Fruit fly (Drosophila melanogaster) whole organism, prepupa: ENCODE results near the gene RanBP3.
A peak's percentile ranks its signal among the peaks of the same experiment; 100 is the strongest.

Source experiments
- Blimp-1 ChIP-seq: fragments of 200-800 bp; sonication (Bioruptor generic); optimal IDR thresholded peaks from 3 replicates; lab custom pipeline; 2017; ENCODE audit warnings: missing biosample characterization, missing genetic modification characterization, mild to moderate bottlenecking, moderate library complexity, missing genetic modification reagents
- CG10631 ChIP-seq: fragments of 200-800 bp; sonication (Bioruptor generic); optimal IDR thresholded peaks from 2 replicates; lab custom pipeline; 2016; ENCODE audit warnings: missing biosample characterization, missing genetic modification characterization
- CG11294 ChIP-seq: fragments of 200-800 bp; sonication (Bioruptor generic); IDR thresholded peaks from 2 replicates; pipeline ENCODE4 v1.3.6; 2022; ENCODE audit warnings: missing biosample characterization, missing genetic modification characterization
- CG1621 ChIP-seq: fragments of 200-800 bp; sonication (Bioruptor generic); optimal IDR thresholded peaks from 3 replicates; lab custom pipeline; 2018; ENCODE audit warnings: missing biosample characterization, mild to moderate bottlenecking, missing genetic modification characterization
- CG16779 ChIP-seq: fragments of 200-800 bp; sonication (Bioruptor generic); optimal IDR thresholded peaks from 3 replicates; lab custom pipeline; 2017; ENCODE audit warnings: missing biosample characterization, mild to moderate bottlenecking, missing genetic modification characterization
- CG3032 ChIP-seq: fragments of 200-800 bp; optimal IDR thresholded peaks from 2 replicates; lab custom pipeline; 2019; ENCODE audit warnings: missing biosample characterization, mild to moderate bottlenecking, missing genetic modification characterization, moderate library complexity
- CG31627 ChIP-seq: fragments of 200-800 bp; sonication (Bioruptor generic); optimal IDR thresholded peaks from 3 replicates; lab custom pipeline; 2016; ENCODE audit warnings: missing biosample characterization, missing genetic modification characterization
- CG32006 ChIP-seq: fragments of 200-800 bp; sonication (Bioruptor generic); optimal IDR thresholded peaks from 3 replicates; lab custom pipeline; 2017; ENCODE audit warnings: missing biosample characterization, mild to moderate bottlenecking, missing genetic modification characterization
- CG34406 ChIP-seq: fragments of 200-800 bp; sonication (Bioruptor generic); optimal IDR thresholded peaks from 3 replicates; lab custom pipeline; 2016; ENCODE audit warnings: missing biosample characterization, missing genetic modification characterization
- CG3919 ChIP-seq: fragments of 200-800 bp; sonication (Bioruptor generic); optimal IDR thresholded peaks from 3 replicates; lab custom pipeline; 2016; ENCODE audit warnings: missing biosample characterization, missing genetic modification characterization
- CG6163 ChIP-seq: fragments of 200-800 bp; sonication (Bioruptor generic); IDR thresholded peaks from 3 replicates; pipeline ENCODE4 v1.3.6; 2022; ENCODE audit warnings: missing biosample characterization, missing genetic modification characterization
- CG6792 ChIP-seq: fragments of 200-800 bp; sonication (Bioruptor generic); optimal IDR thresholded peaks from 3 replicates; lab custom pipeline; 2016; ENCODE audit warnings: missing biosample characterization, missing genetic modification characterization
- CG6854 ChIP-seq: fragments of 200-800 bp; sonication (Bioruptor generic); optimal IDR thresholded peaks from 2 replicates; lab custom pipeline; 2017; ENCODE audit warnings: missing biosample characterization, mild to moderate bottlenecking, missing genetic modification characterization
- CG7368 ChIP-seq: fragments of 200-800 bp; sonication (Bioruptor generic); optimal IDR thresholded peaks from 3 replicates; lab custom pipeline; 2016; ENCODE audit warnings: missing biosample characterization, missing genetic modification characterization
- CG8119 ChIP-seq: fragments of 200-800 bp; sonication (Bioruptor generic); IDR thresholded peaks from 3 replicates; pipeline ENCODE4 v1.3.6; 2022; ENCODE audit warnings: missing biosample characterization, missing genetic modification characterization
- CG8319 ChIP-seq: fragments of 200-800 bp; sonication (Bioruptor generic); optimal IDR thresholded peaks from 3 replicates; lab custom pipeline; 2016; ENCODE audit warnings: missing biosample characterization, missing genetic modification characterization
- CG8632 ChIP-seq: fragments of 200-800 bp; sonication (Bioruptor generic); optimal IDR thresholded peaks from 3 replicates; lab custom pipeline; 2016; ENCODE audit warnings: missing biosample characterization, missing genetic modification characterization
- CG9139 ChIP-seq: fragments of 200-800 bp; sonication (Bioruptor generic); optimal IDR thresholded peaks from 3 replicates; lab custom pipeline; 2017; ENCODE audit warnings: missing biosample characterization, mild to moderate bottlenecking, missing genetic modification characterization
- Eip93F ChIP-seq: fragments of 200-800 bp; sonication (Bioruptor generic); optimal IDR thresholded peaks from 2 replicates; lab custom pipeline; 2016; ENCODE audit warnings: missing biosample characterization, mild to moderate bottlenecking, missing genetic modification characterization
- Ets21C ChIP-seq: fragments of 200-800 bp; sonication (Bioruptor generic); optimal IDR thresholded peaks from 3 replicates; lab custom pipeline; 2016; ENCODE audit warnings: missing biosample characterization, missing genetic modification characterization
- Ets96B ChIP-seq: fragments of 200-800 bp; optimal IDR thresholded peaks from 2 replicates; lab custom pipeline; 2019; ENCODE audit warnings: missing biosample characterization, mild to moderate bottlenecking, missing genetic modification characterization, moderate library complexity
- Hr38 ChIP-seq: sonication (Bioruptor generic); optimal IDR thresholded peaks from 2 replicates; lab custom pipeline; 2016; ENCODE audit warnings: missing biosample characterization, missing genetic modification characterization
- Hr39 ChIP-seq: fragments of 200-800 bp; sonication (Bioruptor generic); optimal IDR thresholded peaks from 2 replicates; lab custom pipeline; 2016; ENCODE audit warnings: missing biosample characterization, missing genetic modification characterization
- Hr4 ChIP-seq: fragments of 200-800 bp; sonication (Bioruptor generic); optimal IDR thresholded peaks from 3 replicates; lab custom pipeline; 2016; ENCODE audit warnings: missing biosample characterization, missing genetic modification characterization
- Lpt ChIP-seq: fragments of 200-800 bp; sonication (Bioruptor generic); optimal IDR thresholded peaks from 3 replicates; lab custom pipeline; 2016; ENCODE audit warnings: missing biosample characterization, missing genetic modification characterization
- Met ChIP-seq: fragments of 200-800 bp; sonication (Bioruptor generic); optimal IDR thresholded peaks from 3 replicates; lab custom pipeline; 2016; ENCODE audit warnings: missing biosample characterization, missing genetic modification characterization
- OdsH ChIP-seq: fragments of 200-800 bp; sonication (Bioruptor generic); optimal IDR thresholded peaks from 3 replicates; lab custom pipeline; 2016; ENCODE audit warnings: missing biosample characterization, missing genetic modification characterization
- Smox ChIP-seq: fragments of 200-800 bp; sonication (Bioruptor generic); optimal IDR thresholded peaks from 3 replicates; lab custom pipeline; 2016; ENCODE audit warnings: missing biosample characterization, missing genetic modification characterization
- Sox102F ChIP-seq: fragments of 200-800 bp; sonication (Bioruptor generic); optimal IDR thresholded peaks from 2 replicates; lab custom pipeline; 2016; ENCODE audit warnings: missing biosample characterization, mild to moderate bottlenecking, missing genetic modification characterization
- Sox14 ChIP-seq: fragments of 200-800 bp; sonication (Bioruptor generic); optimal IDR thresholded peaks from 3 replicates; lab custom pipeline; 2016; ENCODE audit warnings: missing biosample characterization, missing genetic modification characterization
- Sox15 ChIP-seq: fragments of 200-800 bp; sonication (Bioruptor generic); optimal IDR thresholded peaks from 3 replicates; lab custom pipeline; 2016; ENCODE audit warnings: missing biosample characterization, missing genetic modification characterization
- achi ChIP-seq: fragments of 200-800 bp; sonication (Bioruptor generic); optimal IDR thresholded peaks from 3 replicates; lab custom pipeline; 2016; ENCODE audit warnings: missing biosample characterization, missing genetic modification characterization
- cyc ChIP-seq: fragments of 200-800 bp; sonication (Bioruptor generic); optimal IDR thresholded peaks from 3 replicates; lab custom pipeline; 2016; ENCODE audit warnings: missing biosample characterization, missing genetic modification characterization
- dac ChIP-seq: fragments of 200-800 bp; sonication (Bioruptor generic); optimal IDR thresholded peaks from 2 replicates; lab custom pipeline; 2017; ENCODE audit warnings: missing biosample characterization, mild to moderate bottlenecking, missing genetic modification characterization
- dsx ChIP-seq: fragments of 200-800 bp; optimal IDR thresholded peaks from 3 replicates; lab custom pipeline; 2019; ENCODE audit warnings: missing biosample characterization, mild to moderate bottlenecking, missing genetic modification characterization, moderate library complexity; ENCODE audit not compliant: poor library complexity, severe bottlenecking
- eg ChIP-seq: fragments of 200-800 bp; sonication (Bioruptor generic); IDR thresholded peaks from 3 replicates; pipeline ENCODE4 v1.3.6; 2022; ENCODE audit warnings: missing biosample characterization, missing genetic modification characterization
- fd59A ChIP-seq: fragments of 200-800 bp; sonication (Bioruptor generic); optimal IDR thresholded peaks from 2 replicates; lab custom pipeline; 2017; ENCODE audit warnings: missing biosample characterization, mild to moderate bottlenecking, missing genetic modification characterization, missing genetic modification reagents
- fkh ChIP-seq: fragments of 200-800 bp; sonication (Bioruptor generic); optimal IDR thresholded peaks from 3 replicates; lab custom pipeline; 2017; ENCODE audit warnings: missing biosample characterization, mild to moderate bottlenecking, missing genetic modification characterization, moderate library complexity
- lz ChIP-seq: fragments of 200-800 bp; sonication (Bioruptor generic); optimal IDR thresholded peaks from 3 replicates; lab custom pipeline; 2016; ENCODE audit warnings: missing biosample characterization, missing genetic modification characterization
- net ChIP-seq: fragments of 200-800 bp; sonication (Bioruptor generic); optimal IDR thresholded peaks from 3 replicates; lab custom pipeline; 2016; ENCODE audit warnings: missing biosample characterization, missing genetic modification characterization
- pdm3 ChIP-seq: fragments of 200-800 bp; sonication (Bioruptor generic); optimal IDR thresholded peaks from 3 replicates; lab custom pipeline; 2016; ENCODE audit warnings: missing biosample characterization, missing genetic modification characterization
- salr ChIP-seq, 2 experiments: fragments of 200-800 bp; sonication (Bioruptor generic); optimal IDR thresholded peaks; 3 replicates each; lab custom pipeline; 2016 to 2018; ENCODE audit warnings: missing biosample characterization in 2 of 2, missing genetic modification characterization in 2 of 2, mild to moderate bottlenecking in 1 of 2
- spab ChIP-seq: fragments of 200-800 bp; sonication (Bioruptor generic); optimal IDR thresholded peaks from 2 replicates; lab custom pipeline; 2017; ENCODE audit warnings: missing biosample characterization, mild to moderate bottlenecking, missing genetic modification characterization, missing genetic modification reagents
- ss ChIP-seq, 2 experiments: fragments of 200-800 bp; sonication (Bioruptor generic); optimal IDR thresholded peaks; 2 replicates in 1 of 2; 3 replicates in 1 of 2; lab custom pipeline; 2017 to 2018; ENCODE audit warnings: mild to moderate bottlenecking in 2 of 2, missing biosample characterization in 2 of 2, missing genetic modification characterization in 2 of 2, moderate library complexity in 1 of 2
- svp ChIP-seq: fragments of 200-800 bp; sonication (Bioruptor generic); peaks from one replicate; lab custom pipeline; 2016; ENCODE audit warnings: missing biosample characterization, missing genetic modification characterization
- vri ChIP-seq: fragments of 200-800 bp; sonication (Bioruptor generic); optimal IDR thresholded peaks from 3 replicates; lab custom pipeline; 2016; ENCODE audit warnings: missing biosample characterization, mild to moderate bottlenecking, missing genetic modification characterization

Gene RanBP3

DNA sequence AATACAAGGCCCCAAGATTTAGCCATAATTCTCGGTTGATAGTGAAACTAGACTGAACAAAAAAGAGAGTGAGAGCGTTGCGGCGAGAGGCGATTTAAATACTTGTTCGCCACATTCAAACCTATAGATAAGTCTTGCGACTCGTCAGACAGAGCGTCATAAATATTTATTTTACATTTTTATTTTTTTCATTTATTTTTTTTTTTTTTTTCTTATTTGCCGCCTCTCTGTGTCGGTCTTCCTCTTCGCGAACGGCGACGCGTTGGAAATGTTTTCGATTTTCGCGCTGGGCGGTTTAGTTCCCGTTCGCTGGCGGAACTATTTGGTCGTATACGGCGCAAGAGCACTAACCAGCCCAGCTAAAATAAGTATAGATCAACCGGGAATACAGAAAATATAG is 24.5 kb downstream of the RanBP3 start (continued):
- no peak for TF ChIP-seq cyc (GFP tag; lab: Kevin White, UChicago)
- TF ChIP-seq dac (GFP tag; lab: Kevin White, UChicago): no peak
- TF ChIP-seq ss (GFP tag; optimal IDR thresholded peaks at IDR 0.05; lab: Kevin White, UChicago): peak; percentile 60 to 77
- peak; percentile 74 for TF ChIP-seq svp
- peak; percentile 16 for TF ChIP-seq Ets96B (tag; lab: Kevin White, UChicago)
- TF ChIP-seq Eip93F (GFP tag; lab: Kevin White, UChicago): peak; percentile 1
- TF ChIP-seq salr (GFP tag; optimal IDR thresholded peaks at IDR 0.05; lab: Kevin White, UChicago): no peak
- no peak for TF ChIP-seq Smox
- no peak for TF ChIP-seq Sox14 (GFP tag; lab: Kevin White, UChicago)
- peak; percentile 61 for TF ChIP-seq CG9139
- TF ChIP-seq CG34406 (GFP tag; lab: Kevin White, UChicago): no peak
- peak; percentile 21 for TF ChIP-seq CG32006 (GFP tag; lab: Kevin White, UChicago)

dm6 chr3R:23727657-23728056 is 25.0 kb downstream of the RanBP3 start:
- TF ChIP-seq CG6792 (GFP tag; lab: Kevin White, UChicago) (no peak), CG6854 (GFP tag; lab: Kevin White, UChicago) (no peak), Lpt (GFP tag; lab: Kevin White, UChicago) (no peak)

DNA sequence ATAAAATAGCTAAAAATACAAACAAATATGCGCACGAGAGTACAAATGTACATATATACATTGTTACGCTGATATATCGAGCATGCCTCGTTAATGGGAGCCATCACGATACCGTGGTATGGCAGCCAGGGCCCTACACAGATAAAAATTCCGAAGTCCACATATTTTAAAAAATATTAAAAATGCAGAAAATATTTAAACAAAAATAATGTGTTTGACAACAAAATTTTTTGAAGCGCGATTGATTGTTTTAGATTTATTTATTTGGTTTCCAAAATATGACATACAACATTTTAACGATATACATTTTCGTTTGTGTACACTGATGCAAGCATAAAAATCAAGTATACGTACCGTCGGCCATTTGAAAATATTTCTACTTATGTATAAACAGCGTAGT is 25.9 kb downstream of the RanBP3 start:
- TF ChIP-seq OdsH (GFP tag; lab: Kevin White, UChicago) (peak; percentile 76), Smox (peak; percentile 65), CG9139 (no peak), CG1621 (peak; percentile 16), CG8119 (GFP tag; lab: Robert Waterston, UW) (peak; percentile 82), Sox14 (GFP tag; lab: Kevin White, UChicago) (peak; percentile 66), CG3032 (tag; lab: Kevin White, UChicago) (peak; percentile 54), Hr38 (GFP tag; lab: Kevin White, UChicago) (no peak), Sox15 (GFP tag; lab: Kevin White, UChicago) (peak; percentile 43), Blimp-1 (GFP tag; lab: Kevin White, UChicago) (no peak), pdm3 (GFP tag; lab: Kevin White, UChicago) (peak; percentile 74), CG6163 (GFP tag; lab: Robert Waterston, UW) (peak; percentile 78), salr (GFP tag; optimal IDR thresholded peaks at IDR 0.05; lab: Kevin White, UChicago) (peak in 1 of 2 experiments; percentile 70), CG11294 (peak; percentile 70), CG10631 (GFP tag; lab: Kevin White, UChicago) (peak; percentile 60), achi (GFP tag; lab: Kevin White, UChicago) (peak; percentile 69), Sox102F (GFP tag; lab: Kevin White, UChicago) (peak; percentile 69), CG6854 (GFP tag; lab: Kevin White, UChicago) (no peak), net (peak; percentile 79), CG16779 (peak; percentile 4), fd59A (GFP tag; lab: Kevin White, UChicago) (peak; percentile 20), CG34406 (GFP tag; lab: Kevin White, UChicago) (peak; percentile 61), CG7368 (GFP tag; lab: Kevin White, UChicago) (peak; percentile 46), CG32006 (GFP tag; lab: Kevin White, UChicago) (peak; percentile 84), ss (GFP tag; optimal IDR thresholded peaks at IDR 0.05; lab: Kevin White, UChicago) (peak in 1 of 2 experiments; percentile 49), CG8319 (GFP tag; lab: Kevin White, UChicago) (peak; percentile 43), fkh (GFP tag; lab: Kevin White, UChicago) (peak; percentile 54), Met (GFP tag; lab: Kevin White, UChicago) (peak; percentile 68), CG6792 (GFP tag; lab: Kevin White, UChicago) (peak; percentile 61), Ets21C (GFP tag; lab: Kevin White, UChicago) (peak; percentile 29), eg (peak; percentile 86), CG31627 (GFP tag; lab: Kevin White, UChicago) (peak; percentile 58), Hr39 (peak; percentile 65), spab (GFP tag; lab: Kevin White, UChicago) (peak; percentile 23), Ets96B (tag; lab: Kevin White, UChicago) (peak; percentile 62), CG3919 (GFP tag; lab: Kevin White, UChicago) (peak; percentile 65), Hr4 (GFP tag; lab: Kevin White, UChicago) (peak; percentile 80), CG8632 (peak; percentile 53), Lpt (GFP tag; lab: Kevin White, UChicago) (peak; percentile 47), dsx (GFP tag; lab: Kevin White, UChicago) (peak; percentile 47), lz (peak; percentile 59), vri (peak; percentile 50)
